Fruit fly (Drosophila melanogaster) whole organism, embryonic: ENCODE measurements around the gene iav.

ENCODE experiments used
- Antp ChIP-seq: fragments of 200-800 bp; sonication (Bioruptor generic); optimal IDR thresholded peaks from 3 replicates; lab custom pipeline; 2016; ENCODE audit warnings: missing biosample characterization, missing genetic modification characterization
- CG10979 ChIP-seq: fragments of 200-800 bp; sonication (Bioruptor generic); optimal IDR thresholded peaks from 2 replicates; lab custom pipeline; 2018; ENCODE audit warnings: missing biosample characterization, mild to moderate bottlenecking, missing genetic modification characterization, moderate library complexity
- CG12071 ChIP-seq: fragments of 200-800 bp; sonication (Bioruptor generic); optimal IDR thresholded peaks from 3 replicates; lab custom pipeline; 2018; ENCODE audit warnings: missing biosample characterization, mild to moderate bottlenecking, missing genetic modification characterization
- CG12659 ChIP-seq: fragments of 200-800 bp; sonication (Bioruptor generic); optimal IDR thresholded peaks from 3 replicates; lab custom pipeline; 2017; ENCODE audit warnings: mild to moderate bottlenecking, missing biosample characterization, missing genetic modification reagents, missing genetic modification characterization
- CG14710 ChIP-seq: fragments of 200-800 bp; sonication (Bioruptor generic); optimal IDR thresholded peaks from 3 replicates; lab custom pipeline; 2019; ENCODE audit warnings: missing biosample characterization, mild to moderate bottlenecking, missing genetic modification characterization, moderate library complexity
- CG17186 ChIP-seq: fragments of 200-800 bp; sonication (Bioruptor generic); optimal IDR thresholded peaks from 3 replicates; lab custom pipeline; 2017; ENCODE audit warnings: missing biosample characterization, missing genetic modification reagents, missing genetic modification characterization
- CG17328 ChIP-seq: fragments of 200-800 bp; sonication (Bioruptor generic); IDR thresholded peaks from 2 replicates; pipeline ENCODE4 v1.3.6; 2022; ENCODE audit warnings: missing biosample characterization, missing genetic modification characterization
- CG17385 ChIP-seq: fragments of 200-800 bp; sonication (Bioruptor generic); optimal IDR thresholded peaks from 3 replicates; lab custom pipeline; 2018; ENCODE audit warnings: missing biosample characterization, mild to moderate bottlenecking, missing genetic modification characterization
- CG3995 ChIP-seq: fragments of 200-800 bp; sonication (Bioruptor generic); optimal IDR thresholded peaks from 3 replicates; lab custom pipeline; 2016; ENCODE audit warnings: missing biosample characterization, missing genetic modification characterization
- CG4730 ChIP-seq: fragments of 200-800 bp; sonication (Bioruptor generic); IDR thresholded peaks from 2 replicates; pipeline ENCODE4 v1.3.6; 2022; ENCODE audit warnings: missing biosample characterization, missing genetic modification characterization
- CG6254 ChIP-seq: fragments of 200-800 bp; sonication (Bioruptor generic); optimal IDR thresholded peaks from 3 replicates; lab custom pipeline; 2017; ENCODE audit warnings: mild to moderate bottlenecking, missing biosample characterization, missing genetic modification reagents, missing genetic modification characterization
- CG7357 ChIP-seq: fragments of 200-800 bp; sonication (Bioruptor generic); IDR thresholded peaks from 3 replicates; pipeline ENCODE4 v1.3.6; 2022; ENCODE audit warnings: missing biosample characterization, missing genetic modification characterization
- CG7963 ChIP-seq: fragments of 200-800 bp; sonication (Bioruptor generic); IDR thresholded peaks from 3 replicates; pipeline ENCODE4 v1.3.6; 2022; ENCODE audit warnings: missing biosample characterization, missing genetic modification characterization; ENCODE audit not compliant: partially characterized antibody
- CG7987 ChIP-seq: fragments of 200-800 bp; sonication (Bioruptor generic); optimal IDR thresholded peaks from 2 replicates; lab custom pipeline; 2018; ENCODE audit warnings: missing biosample characterization, mild to moderate bottlenecking, missing genetic modification characterization, moderate library complexity
- CG8924 ChIP-seq: fragments of 200-800 bp; optimal IDR thresholded peaks from 3 replicates; lab custom pipeline; 2019; ENCODE audit warnings: missing biosample characterization, mild to moderate bottlenecking, missing genetic modification characterization, moderate library complexity
- CG9609 ChIP-seq: fragments of 200-800 bp; sonication (Bioruptor generic); optimal IDR thresholded peaks from 3 replicates; lab custom pipeline; 2016; ENCODE audit warnings: missing biosample characterization, missing genetic modification characterization
- Camta ChIP-seq: fragments of 200-800 bp; sonication (Bioruptor generic); optimal IDR thresholded peaks from 2 replicates; lab custom pipeline; 2016; ENCODE audit warnings: missing biosample characterization, missing genetic modification characterization
- CrebB ChIP-seq: fragments of 200-800 bp; sonication (Bioruptor generic); optimal IDR thresholded peaks from 3 replicates; lab custom pipeline; 2018; ENCODE audit warnings: missing biosample characterization, mild to moderate bottlenecking, missing genetic modification characterization
- Dfd ChIP-seq, 2 experiments: fragments of >200 bp; optimal IDR thresholded peaks; 2 replicates each; lab custom pipeline; 2017; ENCODE audit warnings: missing biosample characterization in 2 of 2, missing genetic modification characterization in 2 of 2
- Fer2 ChIP-seq: fragments of 200-800 bp; sonication (Bioruptor generic); optimal IDR thresholded peaks from 2 replicates; lab custom pipeline; 2018; ENCODE audit warnings: missing biosample characterization, mild to moderate bottlenecking, missing genetic modification characterization, moderate library complexity
- Gug ChIP-seq: fragments of 200-800 bp; sonication (Bioruptor generic); IDR thresholded peaks from 4 replicates; pipeline ENCODE4 v1.3.6; 2022; ENCODE audit warnings: missing biosample characterization, missing genetic modification characterization
- Hand ChIP-seq: fragments of 200-800 bp; sonication (Bioruptor generic); optimal IDR thresholded peaks from 2 replicates; lab custom pipeline; 2017; ENCODE audit warnings: mild to moderate bottlenecking, missing biosample characterization, missing genetic modification reagents, missing genetic modification characterization
- HmgD ChIP-seq: fragments of 200-800 bp; sonication (Bioruptor generic); optimal IDR thresholded peaks from 3 replicates; lab custom pipeline; 2016; ENCODE audit warnings: missing biosample characterization, missing genetic modification characterization
- Lhr ChIP-seq: fragments of 200-800 bp; sonication (Bioruptor generic); optimal IDR thresholded peaks from 3 replicates; lab custom pipeline; 2017; ENCODE audit warnings: mild to moderate bottlenecking, missing biosample characterization, missing genetic modification reagents, missing genetic modification characterization
- MESR4 ChIP-seq: fragments of 200-800 bp; sonication (Bioruptor generic); optimal IDR thresholded peaks from 2 replicates; lab custom pipeline; 2018; ENCODE audit warnings: missing biosample characterization, mild to moderate bottlenecking, missing genetic modification characterization, moderate library complexity
- Scr ChIP-seq: fragments of 200-800 bp; sonication (Bioruptor generic); IDR thresholded peaks from 2 replicates; pipeline ENCODE4 v1.3.6; 2022; ENCODE audit warnings: missing biosample characterization, missing genetic modification characterization; ENCODE audit not compliant: partially characterized antibody
- Ssrp ChIP-seq: fragments of 200-800 bp; sonication (Bioruptor generic); optimal IDR thresholded peaks from 2 replicates; lab custom pipeline; 2018; ENCODE audit warnings: missing biosample characterization, mild to moderate bottlenecking, missing genetic modification characterization, moderate library complexity
- aop ChIP-seq: fragments of 200-800 bp; sonication (Bioruptor generic); IDR thresholded peaks from 2 replicates; pipeline ENCODE4 v1.3.6; 2022; ENCODE audit warnings: missing biosample characterization, missing genetic modification characterization
- cato ChIP-seq: fragments of 200-800 bp; sonication (Bioruptor generic); optimal IDR thresholded peaks from 2 replicates; lab custom pipeline; 2016; ENCODE audit warnings: missing biosample characterization, missing genetic modification characterization, borderline replicate concordance
- chinmo ChIP-seq: fragments of 200-800 bp; sonication (Bioruptor generic); IDR thresholded peaks from 4 replicates; pipeline ENCODE4 v1.3.6; 2022; ENCODE audit warnings: missing biosample characterization, missing genetic modification characterization; ENCODE audit not compliant: partially characterized antibody
- crc ChIP-seq: fragments of 200-800 bp; sonication (Bioruptor generic); optimal IDR thresholded peaks from 2 replicates; lab custom pipeline; 2016; ENCODE audit warnings: missing biosample characterization, missing genetic modification characterization
- dati ChIP-seq: fragments of 200-800 bp; sonication (Bioruptor generic); IDR thresholded peaks from 2 replicates; pipeline ENCODE4 v1.3.6; 2022; ENCODE audit warnings: missing biosample characterization, missing genetic modification characterization
- disco-r ChIP-seq: fragments of 200-800 bp; sonication (Bioruptor generic); optimal IDR thresholded peaks from 2 replicates; lab custom pipeline; 2016; ENCODE audit warnings: missing biosample characterization, missing genetic modification characterization
- eyg ChIP-seq: fragments of 200-800 bp; sonication (Bioruptor generic); optimal IDR thresholded peaks from 3 replicates; lab custom pipeline; 2016; ENCODE audit warnings: missing biosample characterization, missing genetic modification characterization
- gro ChIP-seq: fragments of 200-800 bp; sonication (Bioruptor generic); optimal IDR thresholded peaks from 2 replicates; lab custom pipeline; 2016; ENCODE audit warnings: missing biosample characterization, missing genetic modification characterization
- gsb ChIP-seq: fragments of 200-800 bp; sonication (Bioruptor generic); IDR thresholded peaks from 2 replicates; pipeline ENCODE4 v1.3.6; 2022; ENCODE audit warnings: missing biosample characterization, missing genetic modification characterization
- ham ChIP-seq: fragments of 200-800 bp; sonication (Bioruptor generic); IDR thresholded peaks from 2 replicates; pipeline ENCODE4 v1.3.6; 2022; ENCODE audit warnings: missing biosample characterization, missing genetic modification characterization
- jigr1 ChIP-seq: fragments of 200-800 bp; sonication (Bioruptor generic); IDR thresholded peaks from 3 replicates; pipeline ENCODE4 v1.3.6; 2022; ENCODE audit warnings: missing biosample characterization, missing genetic modification characterization
- lilli ChIP-seq: fragments of 200-800 bp; sonication (Bioruptor generic); optimal IDR thresholded peaks from 3 replicates; lab custom pipeline; 2016; ENCODE audit warnings: missing biosample characterization, missing genetic modification characterization
- mld ChIP-seq: fragments of 200-800 bp; sonication (Bioruptor generic); IDR thresholded peaks from 3 replicates; pipeline ENCODE4 v1.3.6; 2022; ENCODE audit warnings: missing biosample characterization, missing genetic modification characterization; ENCODE audit not compliant: partially characterized antibody
- nerfin-1 ChIP-seq: fragments of 200-800 bp; sonication (Bioruptor generic); optimal IDR thresholded peaks from 3 replicates; lab custom pipeline; 2019; ENCODE audit warnings: missing biosample characterization, mild to moderate bottlenecking, missing genetic modification characterization, moderate library complexity
- pros ChIP-seq: fragments of 200-800 bp; sonication (Bioruptor generic); optimal IDR thresholded peaks from 3 replicates; lab custom pipeline; 2019; ENCODE audit warnings: missing biosample characterization, mild to moderate bottlenecking, missing genetic modification characterization, moderate library complexity
- sc ChIP-seq, 3 experiments: fragments of >200 bp in 2 of 3; fragments of 200-800 bp in 1 of 3; sonication (Bioruptor generic) in 1 of 3; optimal IDR thresholded peaks; 2 replicates in 2 of 3; 3 replicates in 1 of 3; lab custom pipeline; 2017; ENCODE audit warnings: mild to moderate bottlenecking in 1 of 3, missing biosample characterization in 1 of 3, missing genetic modification characterization in 1 of 3, missing genetic modification reagents in 1 of 3
- sd ChIP-seq: fragments of 200-800 bp; sonication (Bioruptor generic); optimal IDR thresholded peaks from 3 replicates; lab custom pipeline; 2018; ENCODE audit warnings: missing biosample characterization, mild to moderate bottlenecking, missing genetic modification characterization, moderate library complexity
- sima ChIP-seq: fragments of 200-800 bp; sonication (Bioruptor generic); optimal IDR thresholded peaks from 2 replicates; lab custom pipeline; 2016; ENCODE audit warnings: missing biosample characterization, missing genetic modification characterization
- sisA ChIP-seq: fragments of 200-800 bp; sonication (Bioruptor generic); IDR thresholded peaks from 2 replicates; pipeline ENCODE4 v1.3.6; 2022; ENCODE audit warnings: missing biosample characterization, missing genetic modification characterization
- sob ChIP-seq: fragments of 200-800 bp; sonication (Bioruptor generic); IDR thresholded peaks from 2 replicates; pipeline ENCODE4 v1.3.6; 2022; ENCODE audit warnings: missing biosample characterization, missing genetic modification characterization
- tap ChIP-seq: fragments of 200-800 bp; optimal IDR thresholded peaks from 3 replicates; lab custom pipeline; 2019; ENCODE audit warnings: missing biosample characterization, mild to moderate bottlenecking, missing genetic modification characterization, moderate library complexity

The iav gene

dm6 chrX:6843841-6844440 lies 30.2 kb downstream of the iav start, which contains the start of the genes CG14435 and Tmf (continued):
- peak; percentile 77 for TF ChIP-seq nerfin-1 (tag; lab: Kevin White, UChicago)
- TF ChIP-seq Hand (GFP tag; lab: Kevin White, UChicago), result no peak
- TF ChIP-seq lilli (GFP tag; lab: Kevin White, UChicago), result peak; percentile 82
- peak; percentile 68 for TF ChIP-seq cato (GFP tag; lab: Kevin White, UChicago)
- peak; percentile 28 for TF ChIP-seq Antp (GFP tag; lab: Kevin White, UChicago)
- peak; percentile 5 for TF ChIP-seq gro (GFP tag; lab: Kevin White, UChicago)
- no peak for TF ChIP-seq crc (GFP tag; lab: Kevin White, UChicago)
- peak; percentile 76 for TF ChIP-seq CG10979 (tag; lab: Kevin White, UChicago)
- no peak for TF ChIP-seq pros (GFP tag; lab: Kevin White, UChicago)
- no peak for TF ChIP-seq disco-r (GFP tag; lab: Kevin White, UChicago)
- peak; percentile 64 for TF ChIP-seq gsb (GFP tag; lab: Robert Waterston, UW)
- no peak for TF ChIP-seq sima (GFP tag; lab: Kevin White, UChicago)
- peak; percentile 75 for TF ChIP-seq CG7357 (GFP tag; lab: Robert Waterston, UW)
- peak; percentile 66; the same call in 1 of the 3 replicates for TF ChIP-seq jigr1
- no peak for TF ChIP-seq sc (optimal IDR thresholded peaks at IDR 0.05; lab: Kevin White, UChicago)
- TF ChIP-seq sc (GFP tag; optimal IDR thresholded peaks at IDR 0.05; lab: Kevin White, UChicago), result peak; percentile 58
- peak; percentile 53 for TF ChIP-seq CG6254
- TF ChIP-seq CG17385 (GFP tag; lab: Kevin White, UChicago), result peak; percentile 74
- TF ChIP-seq CG17328 (GFP tag; lab: Robert Waterston, UW), result peak; percentile 81
- TF ChIP-seq Gug (GFP tag; lab: Robert Waterston, UW), result peak; percentile 90
- no peak for TF ChIP-seq CrebB (tag; lab: Kevin White, UChicago)
- peak; percentile 91 for TF ChIP-seq sisA (GFP tag; lab: Robert Waterston, UW)
- TF ChIP-seq chinmo (GFP tag; lab: Robert Waterston, UW), result 0 out of 4 replicates have a peak, but pooled peaks have one; percentile 48
- no peak for TF ChIP-seq MESR4 (GFP tag; lab: Kevin White, UChicago)
- 0 out of 2 replicates have a peak, but pooled peaks have one; percentile 36 for TF ChIP-seq ham (GFP tag; lab: Robert Waterston, UW)
- TF ChIP-seq Fer2 (tag; lab: Kevin White, UChicago), result peak; percentile 69
- TF ChIP-seq Ssrp (tag; lab: Kevin White, UChicago), result peak; percentile 82
- peak; percentile 91 for TF ChIP-seq CG14710
- peak; percentile 90 for TF ChIP-seq CG8924 (tag; lab: Kevin White, UChicago)
- peak; percentile 35 for TF ChIP-seq Lhr
- TF ChIP-seq HmgD, result no peak
- no peak for TF ChIP-seq tap (tag; lab: Kevin White, UChicago)
- peak; percentile 64 for TF ChIP-seq Scr (GFP tag; lab: Robert Waterston, UW)
- TF ChIP-seq Dfd (GFP tag; optimal IDR thresholded peaks at IDR 0.05; lab: Kevin White, UChicago), result no peak
- 0 out of 3 replicates have a peak, but pooled peaks have one; percentile 5 for TF ChIP-seq mld (GFP tag; lab: Robert Waterston, UW)
- no peak for TF ChIP-seq eyg (GFP tag; lab: Kevin White, UChicago)
- peak; percentile 18 for TF ChIP-seq CG9609 (GFP tag; lab: Kevin White, UChicago)
- TF ChIP-seq CG3995 (GFP tag; lab: Kevin White, UChicago), result peak; percentile 26
- TF ChIP-seq CG12659 (GFP tag; lab: Kevin White, UChicago), result peak; percentile 93
- no peak for TF ChIP-seq dati (GFP tag; lab: Robert Waterston, UW)
- TF ChIP-seq aop, result 0 out of 2 replicates have a peak, but pooled peaks have one; percentile 47
- TF ChIP-seq sob (GFP tag; lab: Robert Waterston, UW), result peak; percentile 88
- TF ChIP-seq CG12071 (GFP tag; lab: Kevin White, UChicago), result no peak
- peak; percentile 74 for TF ChIP-seq CG4730
- no peak for TF ChIP-seq sd (tag; lab: Kevin White, UChicago)
- no peak; the same call in 2 of the 3 replicates for TF ChIP-seq CG7963 (GFP tag; lab: Robert Waterston, UW)
- peak; percentile 31 for TF ChIP-seq CG17186 (GFP tag; lab: Kevin White, UChicago)
- peak; percentile 2 for TF ChIP-seq CG7987
- peak; percentile 44 for TF ChIP-seq Camta (GFP tag; lab: Kevin White, UChicago)
